Fruit fly (Drosophila melanogaster): ENCODE results near the gene CG8516.

Gene CG8516

dm6 chr3R:9774147-9774546 lies 18.9 kb upstream of the CG8516 start, which contains the start of gene Whamy:
Gene Whamy, minus strand, starts transcription at chr3R:9774419.
- TF ChIP-seq N (GFP tag; optimal IDR thresholded peaks at IDR 0.05): no peak
- TF ChIP-seq pan (optimal IDR thresholded peaks at IDR 0.05): no peak
- no peak for TF ChIP-seq Rel (GFP tag; optimal IDR thresholded peaks at IDR 0.05)
- TF ChIP-seq Rel (tag; optimal IDR thresholded peaks at IDR 0.05): peak; percentile 93
- TF ChIP-seq Hr83 (GFP tag; optimal IDR thresholded peaks at IDR 0.05; ENCODE audit: poor library complexity, severe bottlenecking): peak; percentile 12
- no peak for TF ChIP-seq dl (GFP tag; optimal IDR thresholded peaks at IDR 0.05; ENCODE audit: insufficient read depth in 1 of 2, partially characterized antibody in 2 of 2)
- TF ChIP-seq OdsH (GFP tag; optimal IDR thresholded peaks at IDR 0.05): peak; percentile 17
- peak; percentile 24 for TF ChIP-seq br (GFP tag; optimal IDR thresholded peaks at IDR 0.05)
- no peak for TF ChIP-seq CG32264 (GFP tag; optimal IDR thresholded peaks at IDR 0.05)
- TF ChIP-seq h (GFP tag; optimal IDR thresholded peaks at IDR 0.05): peak; percentile 5
- no peak for TF ChIP-seq dmrt93B (GFP tag; optimal IDR thresholded peaks at IDR 0.05)
- TF ChIP-seq Jra (GFP tag; optimal IDR thresholded peaks at IDR 0.05): peak; percentile 8
- TF ChIP-seq Mio (GFP tag; optimal IDR thresholded peaks at IDR 0.05): no peak
- no peak for TF ChIP-seq foxo (GFP tag; optimal IDR thresholded peaks at IDR 0.05)
- TF ChIP-seq rgr (GFP tag; optimal IDR thresholded peaks at IDR 0.05): peak; percentile 4
- peak; percentile 27 for TF ChIP-seq Sp1 (GFP tag; optimal IDR thresholded peaks at IDR 0.05)
- TF ChIP-seq psq (GFP tag; optimal IDR thresholded peaks at IDR 0.05): no peak
- TF ChIP-seq woc (GFP tag; optimal IDR thresholded peaks at IDR 0.05): no peak

- TF ChIP-seq fru (GFP tag; optimal IDR thresholded peaks at IDR 0.05) (no peak), dl (GFP tag; optimal IDR thresholded peaks at IDR 0.05; ENCODE audit: insufficient read depth in 1 of 2, partially characterized antibody in 2 of 2) (no peak), HLH106 (tag; optimal IDR thresholded peaks at IDR 0.05) (no peak), N (GFP tag; optimal IDR thresholded peaks at IDR 0.05) (no peak), sage (GFP tag; optimal IDR thresholded peaks at IDR 0.05) (no peak), Mio (GFP tag; optimal IDR thresholded peaks at IDR 0.05) (no peak), tai (GFP tag; optimal IDR thresholded peaks at IDR 0.05) (no peak), brk (GFP tag; optimal IDR thresholded peaks at IDR 0.05) (no peak), foxo (GFP tag; optimal IDR thresholded peaks at IDR 0.05) (no peak), Myc (optimal IDR thresholded peaks at IDR 0.05) (no peak), dmrt93B (GFP tag; optimal IDR thresholded peaks at IDR 0.05) (no peak), Vsx2 (GFP tag; optimal IDR thresholded peaks at IDR 0.05; ENCODE audit: partially characterized antibody) (no peak), usp (GFP tag; optimal IDR thresholded peaks at IDR 0.05) (no peak), jim (GFP tag; optimal IDR thresholded peaks at IDR 0.05) (no peak)
Observed at dm6 chr3R:9774821-9775220, 18.3 kb upstream of the CG8516 start, which contains the start of gene topi. Gene topi, plus strand, starts transcription at chr3R:9775121.

DNA sequence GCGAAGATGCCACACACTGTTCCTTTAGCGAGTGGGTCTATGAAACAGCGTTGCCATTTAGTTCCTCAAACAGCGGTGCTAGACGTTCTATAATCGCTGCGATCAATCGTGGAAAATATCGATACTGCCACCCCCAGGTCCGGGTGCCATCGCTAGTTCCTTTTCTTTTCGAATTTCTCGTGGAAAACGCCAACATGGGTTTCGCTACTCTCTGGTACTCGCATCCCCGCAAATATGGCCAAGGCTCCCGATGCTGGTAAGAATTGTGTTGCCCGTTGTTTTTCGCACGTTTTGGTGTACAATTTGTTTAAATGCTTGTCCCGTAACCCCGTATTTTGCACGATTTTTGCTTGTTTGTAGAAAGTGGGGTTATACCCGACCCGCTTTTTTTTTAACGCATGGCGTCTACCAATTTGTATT lies 15.1 kb upstream of the CG8516 start, which contains the start of gene RpS29:
Gene RpS29, plus strand, starts transcription at position 102 of the 420 bp plus-strand sequence.
- TF ChIP-seq CG9705 (GFP tag; optimal IDR thresholded peaks at IDR 0.05) (peak; percentile 85), tai (GFP tag; optimal IDR thresholded peaks at IDR 0.05) (no peak), Mio (GFP tag; optimal IDR thresholded peaks at IDR 0.05) (no peak), Hr78 (GFP tag; optimal IDR thresholded peaks at IDR 0.05) (no peak), Dif (GFP tag; optimal IDR thresholded peaks at IDR 0.05; ENCODE audit: partially characterized antibody) (peak; percentile 28), lola (GFP tag; optimal IDR thresholded peaks at IDR 0.05) (no peak), ey (GFP tag; optimal IDR thresholded peaks at IDR 0.05) (peak; percentile 77), pan (optimal IDR thresholded peaks at IDR 0.05) (no peak), Dfd (GFP tag; optimal IDR thresholded peaks at IDR 0.05) (no peak), jim (GFP tag; optimal IDR thresholded peaks at IDR 0.05) (peak; percentile 92), dl (GFP tag; optimal IDR thresholded peaks at IDR 0.05; ENCODE audit: insufficient read depth in 1 of 2, partially characterized antibody in 2 of 2) (no peak), foxo (GFP tag; optimal IDR thresholded peaks at IDR 0.05) (peak in 1 of 2 experiments; percentile 91), h (GFP tag; optimal IDR thresholded peaks at IDR 0.05) (peak; percentile 86), brk (GFP tag; optimal IDR thresholded peaks at IDR 0.05) (no peak), br (GFP tag; optimal IDR thresholded peaks at IDR 0.05) (peak; percentile 83), rgr (GFP tag; optimal IDR thresholded peaks at IDR 0.05) (peak; percentile 87), OdsH (GFP tag; optimal IDR thresholded peaks at IDR 0.05) (peak; percentile 73), GATAd (GFP tag; optimal IDR thresholded peaks at IDR 0.05) (no peak), Jra (GFP tag; optimal IDR thresholded peaks at IDR 0.05) (peak; percentile 67), psq (GFP tag; optimal IDR thresholded peaks at IDR 0.05) (peak; percentile 68), sv (GFP tag; optimal IDR thresholded peaks at IDR 0.05) (peak; percentile 83), sage (GFP tag; optimal IDR thresholded peaks at IDR 0.05) (no peak), usp (GFP tag; optimal IDR thresholded peaks at IDR 0.05) (no peak), CG32264 (GFP tag; optimal IDR thresholded peaks at IDR 0.05) (no peak), Myc (optimal IDR thresholded peaks at IDR 0.05) (peak; percentile 70), Hnf4 (GFP tag; optimal IDR thresholded peaks at IDR 0.05) (peak; percentile 84), Rel (GFP tag; optimal IDR thresholded peaks at IDR 0.05) (no peak), Rel (tag; optimal IDR thresholded peaks at IDR 0.05) (peak; percentile 69), dsf (GFP tag; optimal IDR thresholded peaks at IDR 0.05; ENCODE audit: borderline replicate concordance) (peak; percentile 48), fru (GFP tag; optimal IDR thresholded peaks at IDR 0.05) (peak; percentile 72), Hr83 (GFP tag; optimal IDR thresholded peaks at IDR 0.05; ENCODE audit: poor library complexity, severe bottlenecking) (peak; percentile 98), Sp1 (GFP tag; optimal IDR thresholded peaks at IDR 0.05) (peak; percentile 72), HLH106 (tag; optimal IDR thresholded peaks at IDR 0.05) (peak; percentile 72), dmrt93B (GFP tag; optimal IDR thresholded peaks at IDR 0.05) (peak; percentile 74), Vsx2 (GFP tag; optimal IDR thresholded peaks at IDR 0.05; ENCODE audit: partially characterized antibody) (no peak)

Measured in whole organism, wandering third instar larva.